Worm (Caenorhabditis elegans) whole organism, late embryonic: Measurements from ENCODE around the gene sri-18.

ENCODE experiments used
- C08G9.2 ChIP-seq: sonication (generic microtip); optimal IDR thresholded peaks from 2 replicates; lab custom pipeline; 2016; ENCODE audit warnings: mild to moderate bottlenecking, missing genetic modification characterization, moderate library complexity, missing compliant biosample characterization
- F13H6.1 ChIP-seq: sonication (generic microtip); optimal IDR thresholded peaks from 2 replicates; lab custom pipeline; 2016; ENCODE audit warnings: missing genetic modification characterization, missing compliant biosample characterization
- T23F11.4 ChIP-seq: fragments of 200-800 bp; sonication (Bioruptor generic); optimal IDR thresholded peaks from 2 replicates; lab custom pipeline; 2018; ENCODE audit warnings: mild to moderate bottlenecking, missing genetic modification characterization, missing compliant biosample characterization
- Y22D7AL.16 ChIP-seq: sonication (generic microtip); optimal IDR thresholded peaks from 2 replicates; lab custom pipeline; 2016; ENCODE audit warnings: missing genetic modification characterization, missing compliant biosample characterization
- ceh-14 ChIP-seq: sonication (generic microtip); optimal IDR thresholded peaks from 2 replicates; lab custom pipeline; 2016; ENCODE audit warnings: missing genotype, missing genetic modification characterization, missing compliant biosample characterization
- ceh-22 ChIP-seq: sonication (generic microtip); optimal IDR thresholded peaks from 2 replicates; lab custom pipeline; 2017; ENCODE audit warnings: missing biosample characterization, missing genetic modification characterization
- ceh-30 ChIP-seq: fragments of 150-350 bp; optimal IDR thresholded peaks from 2 replicates; lab custom pipeline; 2014; ENCODE audit warnings: missing biosample characterization, missing genetic modification characterization
- ceh-45 ChIP-seq: fragments of 200-800 bp; sonication (Bioruptor generic); IDR thresholded peaks from 2 replicates; pipeline ENCODE4 v1.3.6; 2022; ENCODE audit warnings: missing genetic modification reagents, missing genetic modification characterization, missing compliant biosample characterization
- ceh-6 ChIP-seq: fragments of 200-800 bp; sonication (Bioruptor generic); optimal IDR thresholded peaks from 2 replicates; lab custom pipeline; 2018; ENCODE audit warnings: mild to moderate bottlenecking, missing genetic modification characterization, missing compliant biosample characterization
- ceh-9 ChIP-seq: sonication (generic microtip); optimal IDR thresholded peaks from 2 replicates; lab custom pipeline; 2016; ENCODE audit warnings: mild to moderate bottlenecking, missing genetic modification characterization, inconsistent platforms, missing compliant biosample characterization
- che-1 ChIP-seq: sonication (generic microtip); optimal IDR thresholded peaks from 2 replicates; lab custom pipeline; 2016; ENCODE audit warnings: mild to moderate bottlenecking, missing genetic modification characterization, missing compliant biosample characterization
- elt-2 ChIP-seq: sonication (generic microtip); optimal IDR thresholded peaks from 2 replicates; lab custom pipeline; 2016; ENCODE audit warnings: missing genetic modification reagents, missing genetic modification characterization, missing compliant biosample characterization
- elt-4 ChIP-seq: sonication (generic microtip); optimal IDR thresholded peaks from 2 replicates; lab custom pipeline; 2016; ENCODE audit warnings: missing genetic modification characterization, missing compliant biosample characterization
- ets-4 ChIP-seq: sonication (generic microtip); optimal IDR thresholded peaks from 2 replicates; lab custom pipeline; 2016; ENCODE audit warnings: missing genetic modification characterization, missing compliant biosample characterization
- fkh-10 ChIP-seq: fragments of 150-350 bp; optimal IDR thresholded peaks from 2 replicates; lab custom pipeline; 2014; ENCODE audit warnings: missing biosample characterization, missing genetic modification reagents, missing genetic modification characterization
- hlh-15 ChIP-seq: sonication (generic microtip); optimal IDR thresholded peaks from 2 replicates; lab custom pipeline; 2016; ENCODE audit warnings: missing genetic modification characterization, missing compliant biosample characterization
- madf-2 ChIP-seq: sonication (generic microtip); optimal IDR thresholded peaks from 2 replicates; lab custom pipeline; 2017; ENCODE audit warnings: missing genetic modification characterization, missing compliant biosample characterization
- npax-4 ChIP-seq: sonication (generic microtip); optimal IDR thresholded peaks from 2 replicates; lab custom pipeline; 2016; ENCODE audit warnings: missing genetic modification characterization, missing compliant biosample characterization
- odd-2 ChIP-seq: sonication (generic microtip); optimal IDR thresholded peaks from 2 replicates; lab custom pipeline; 2017; ENCODE audit warnings: antibody characterized with exemption, mild to moderate bottlenecking, missing genetic modification characterization, missing compliant biosample characterization
- pag-3 ChIP-seq: sonication (generic microtip); optimal IDR thresholded peaks from 2 replicates; lab custom pipeline; 2016; ENCODE audit warnings: missing compliant biosample characterization, missing genetic modification characterization, borderline replicate concordance
- pax-1 ChIP-seq: fragments of 150-350 bp; optimal IDR thresholded peaks from 2 replicates; lab custom pipeline; 2014; ENCODE audit warnings: missing biosample characterization, missing genetic modification characterization
- pha-2 ChIP-seq: sonication (generic microtip); optimal IDR thresholded peaks from 2 replicates; lab custom pipeline; 2017; ENCODE audit warnings: mild to moderate bottlenecking, missing genetic modification characterization, missing compliant biosample characterization
- pqm-1 ChIP-seq: sonication (generic microtip); optimal IDR thresholded peaks from 2 replicates; lab custom pipeline; 2016; ENCODE audit warnings: missing genetic modification characterization, missing compliant biosample characterization
- pros-1 ChIP-seq: fragments of 150-350 bp; optimal IDR thresholded peaks from 2 replicates; lab custom pipeline; 2014; ENCODE audit warnings: missing biosample characterization, missing genetic modification reagents, missing genetic modification characterization
- ref-2 ChIP-seq: sonication (generic microtip); optimal IDR thresholded peaks from 2 replicates; lab custom pipeline; 2016; ENCODE audit warnings: missing genetic modification characterization, missing compliant biosample characterization
- rnt-1 ChIP-seq: sonication (generic microtip); optimal IDR thresholded peaks from 2 replicates; lab custom pipeline; 2016; ENCODE audit warnings: missing genetic modification characterization, missing compliant biosample characterization
- sdc-2 ChIP-seq: sonication (generic microtip); optimal IDR thresholded peaks from 2 replicates; lab custom pipeline; 2016; ENCODE audit warnings: missing genotype, missing genetic modification characterization, missing compliant biosample characterization
- sox-2 ChIP-seq: fragments of 200-800 bp; sonication (Bioruptor generic); IDR thresholded peaks from 2 replicates; pipeline ENCODE4 v1.3.6; 2022; ENCODE audit warnings: missing genetic modification reagents, missing genetic modification characterization, missing compliant biosample characterization
- sox-4 ChIP-seq: sonication (generic microtip); optimal IDR thresholded peaks from 2 replicates; lab custom pipeline; 2017; ENCODE audit warnings: mild to moderate bottlenecking, missing genetic modification characterization, inconsistent platforms, missing compliant biosample characterization
- syd-9 ChIP-seq: sonication (generic microtip); optimal IDR thresholded peaks from 2 replicates; lab custom pipeline; 2016; ENCODE audit warnings: mild to moderate bottlenecking, missing genetic modification characterization, moderate library complexity, missing compliant biosample characterization
- ttx-3 ChIP-seq: sonication (generic microtip); optimal IDR thresholded peaks from 2 replicates; lab custom pipeline; 2016; ENCODE audit warnings: missing genetic modification reagents, missing genetic modification characterization, missing compliant biosample characterization
- unc-42 ChIP-seq: sonication (generic microtip); optimal IDR thresholded peaks from 2 replicates; lab custom pipeline; 2016; ENCODE audit warnings: missing genotype, missing genetic modification characterization, missing compliant biosample characterization
- zip-5 ChIP-seq: sonication (generic microtip); optimal IDR thresholded peaks from 2 replicates; lab custom pipeline; 2016; ENCODE audit warnings: missing genetic modification characterization, missing compliant biosample characterization
- ztf-16 ChIP-seq: sonication (generic microtip); optimal IDR thresholded peaks from 2 replicates; lab custom pipeline; 2017; ENCODE audit warnings: missing genetic modification characterization, missing compliant biosample characterization

Gene sri-18

DNA sequence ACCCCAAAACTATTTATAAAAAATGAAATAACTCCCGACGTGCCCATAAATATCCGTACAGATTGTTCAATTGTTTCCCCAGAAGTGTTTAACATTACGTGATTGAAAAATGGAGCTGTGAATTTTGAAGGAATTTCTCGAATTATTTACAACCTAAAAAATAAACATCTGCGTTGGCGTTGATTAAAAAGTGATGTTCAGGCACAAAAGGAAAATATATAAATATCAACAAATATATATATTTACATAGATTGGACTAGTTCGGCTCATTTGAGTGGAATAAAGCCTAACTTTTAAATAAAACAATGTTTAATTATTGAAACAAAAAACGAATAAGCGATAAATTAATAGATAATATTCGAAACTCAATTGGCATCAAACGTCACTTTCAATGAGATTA lies at the start of gene sri-18:
Gene sri-18 (minus strand): TSS at position 101 of the 400 bp plus-strand sequence.
- no peak for TF ChIP-seq Y22D7AL.16

DNA sequence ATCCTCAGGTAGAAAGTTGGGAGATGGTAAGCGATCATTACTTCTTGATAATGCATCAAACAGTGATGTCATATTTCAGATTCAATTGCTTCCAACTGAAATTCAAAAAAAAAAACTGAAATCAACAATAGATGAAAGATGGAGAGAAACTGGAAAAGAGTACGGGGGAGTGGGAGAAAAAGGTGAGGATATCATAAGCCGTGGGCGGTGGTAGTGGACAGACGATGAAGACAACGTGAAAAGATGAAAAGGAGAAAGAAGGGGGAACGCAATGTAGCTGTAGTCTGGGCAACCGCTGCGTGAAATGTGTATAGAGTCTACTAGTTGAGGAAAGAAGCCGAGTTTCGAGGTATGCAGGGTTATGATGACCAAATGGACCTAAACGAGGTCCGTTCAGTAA lies 46.9 kb upstream of the sri-18 start, which contains the start of gene che-12:
Gene che-12 (minus strand): TSS at position 101 of the 400 bp plus-strand sequence.
- no peak for TF ChIP-seq pax-1 (tag; lab: Kevin White, UChicago)

DNA sequence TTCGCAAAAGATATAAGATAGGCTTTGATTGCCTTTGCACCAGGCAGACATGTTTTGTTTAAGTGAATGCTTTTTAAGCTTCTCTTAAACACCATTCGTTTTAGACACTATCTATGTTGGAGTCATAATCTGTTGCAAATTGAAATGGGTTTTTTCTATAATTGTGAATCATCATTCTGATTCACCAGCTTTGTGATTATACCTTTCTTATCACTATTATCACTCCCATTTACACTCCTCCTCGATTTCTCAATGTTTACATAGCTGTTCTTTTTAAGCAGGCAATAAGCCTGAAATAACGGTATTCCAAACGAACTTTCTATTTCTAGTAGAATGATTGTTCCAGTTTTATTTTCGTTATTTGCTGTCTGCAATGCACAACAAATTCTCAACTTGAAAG lies 36.7 kb upstream of the sri-18 start, which contains the start of gene B0024.4:
Gene B0024.4 (plus strand): TSS at position 301 of the 400 bp plus-strand sequence.
- TF ChIP-seq ets-4 (tag; lab: Kevin White, UChicago) (no peak), fkh-10 (GFP tag; lab: Kevin White, UChicago) (no peak), ceh-45 (GFP tag; lab: Robert Waterston, UW) (no peak), syd-9 (tag; lab: Kevin White, UChicago) (no peak)

DNA sequence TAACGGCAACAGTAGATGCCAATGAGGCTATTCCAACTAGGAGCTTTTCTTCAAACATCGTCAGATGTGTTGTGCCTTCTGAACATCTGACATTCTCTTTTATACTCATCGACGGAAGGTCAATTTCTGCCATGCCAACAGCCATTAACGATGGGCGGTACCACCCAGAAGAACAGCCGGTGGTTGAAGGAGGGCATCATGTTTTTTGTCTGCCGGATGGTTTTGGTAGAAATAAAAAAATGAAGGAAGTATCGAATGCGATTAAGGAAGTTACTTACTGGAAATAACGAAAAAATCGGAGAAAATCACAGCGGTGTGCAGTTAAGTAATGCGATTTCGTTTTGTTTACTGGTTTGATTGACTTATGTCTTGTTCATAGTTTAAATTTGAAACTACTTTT lies 34.2 kb upstream of the sri-18 start, which contains the start of gene col-150:
Gene col-150 (minus strand): TSS at position 101 of the 400 bp plus-strand sequence.
- no peak for TF ChIP-seq unc-42
- TF ChIP-seq ets-4 (tag; lab: Kevin White, UChicago), result no peak
- no peak for TF ChIP-seq hlh-15
- TF ChIP-seq ceh-9 (tag; lab: Kevin White, UChicago), result no peak

- TF ChIP-seq elt-4, result no peak
- TF ChIP-seq C08G9.2 (tag; lab: Kevin White, UChicago), result no peak
- no peak for TF ChIP-seq ztf-16 (tag; lab: Kevin White, UChicago)
- no peak for TF ChIP-seq ref-2 (tag; lab: Kevin White, UChicago)
- no peak for TF ChIP-seq pros-1 (tag; lab: Kevin White, UChicago)
- TF ChIP-seq ceh-6 (GFP tag; lab: Kevin White, UChicago), result no peak
- TF ChIP-seq zip-5, result no peak
- TF ChIP-seq pag-3 (tag; lab: Kevin White, UChicago), result no peak
- no peak for TF ChIP-seq ceh-22
- no peak for TF ChIP-seq pax-1 (tag; lab: Kevin White, UChicago)
Observed at ce11 chrV:10292819-10293357, 32.5 kb upstream of the sri-18 start, which contains the start of gene col-149. Gene col-149, minus strand, starts transcription at chrV:10292869.

DNA sequence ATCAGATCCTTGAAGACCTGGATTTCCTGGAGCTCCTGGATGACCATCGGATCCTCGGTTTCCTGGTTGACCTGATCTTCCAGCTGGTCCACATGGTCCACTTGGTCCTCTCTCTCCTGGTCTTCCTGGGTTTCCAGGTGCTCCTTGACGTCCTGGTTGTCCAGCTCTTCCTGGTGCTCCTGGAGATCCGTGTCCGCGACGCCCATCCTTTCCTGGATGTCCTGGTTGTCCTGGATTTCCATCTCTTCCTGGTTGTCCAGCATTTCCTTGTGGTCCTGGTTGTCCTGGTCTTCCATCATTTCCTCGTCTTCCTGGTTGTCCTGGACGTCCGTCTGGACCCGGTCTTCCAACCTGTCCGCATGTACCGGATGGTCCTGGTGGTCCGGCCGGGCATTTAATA lies 31.5 kb upstream of the sri-18 start:
- TF ChIP-seq pros-1 (tag; lab: Kevin White, UChicago) (no peak), sox-4 (tag; lab: Kevin White, UChicago) (no peak), rnt-1 (no peak), pqm-1 (tag; lab: Kevin White, UChicago) (no peak), F13H6.1 (no peak)

ce11 chrV:10289743-10290142 lies 29.4 kb upstream of the sri-18 start, which contains the start of gene B0024.15:
Gene B0024.15, plus strand, starts transcription at chrV:10290043.
- TF ChIP-seq npax-4 (tag; lab: Kevin White, UChicago), result no peak
- TF ChIP-seq odd-2 (tag; lab: Kevin White, UChicago), result no peak
- no peak for TF ChIP-seq madf-2
- TF ChIP-seq sdc-2 (tag; lab: Kevin White, UChicago), result no peak
- TF ChIP-seq syd-9 (tag; lab: Kevin White, UChicago), result no peak
- TF ChIP-seq che-1, result no peak
- TF ChIP-seq sox-2 (GFP tag; lab: Robert Waterston, UW), result no peak
- TF ChIP-seq ceh-14, result no peak
- no peak for TF ChIP-seq pha-2 (tag; lab: Kevin White, UChicago)
- no peak for TF ChIP-seq sox-4 (tag; lab: Kevin White, UChicago)
- no peak for TF ChIP-seq elt-2 (tag; lab: Kevin White, UChicago)
- no peak for TF ChIP-seq ttx-3 (tag; lab: Kevin White, UChicago)
- no peak for TF ChIP-seq unc-42
- no peak for TF ChIP-seq ceh-30 (tag; lab: Kevin White, UChicago)
- no peak for TF ChIP-seq T23F11.4 (GFP tag; lab: Kevin White, UChicago)
- TF ChIP-seq ceh-9 (tag; lab: Kevin White, UChicago), result no peak
- TF ChIP-seq, all 69 proteins: peak for 0
